Fruit fly (Drosophila melanogaster): ENCODE results near the gene pelo.
A peak's percentile ranks its signal among the peaks of the same experiment; 100 is the strongest.

pelo gene

DNA sequence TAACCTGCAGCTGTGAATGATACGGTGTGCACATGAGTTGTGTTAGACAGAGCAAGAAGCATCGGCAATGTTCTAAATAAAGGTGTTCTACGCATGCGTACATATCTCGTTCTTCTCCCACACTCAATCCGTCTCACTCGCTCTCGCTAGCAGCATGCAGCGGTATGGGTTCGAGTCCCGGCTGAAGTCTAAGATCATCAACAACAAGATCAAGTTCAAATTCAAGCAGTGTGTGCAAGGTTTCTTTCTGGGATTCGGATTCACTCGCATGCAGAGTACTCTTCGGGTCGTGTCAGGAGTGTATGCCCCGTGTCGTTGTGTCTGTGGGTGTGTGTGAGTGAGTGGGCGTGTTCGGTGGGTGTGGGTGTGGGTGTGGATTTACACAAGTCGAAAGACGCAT lies 30.7 kb downstream of the pelo start:
- no peak for TF ChIP-seq Myb (GFP tag; optimal IDR thresholded peaks at IDR 0.05)
- peak; percentile 95 for TF ChIP-seq CG8478 (optimal IDR thresholded peaks at IDR 0.05)
- TF ChIP-seq CG15601 (tag; optimal IDR thresholded peaks at IDR 0.05), result no peak
- TF ChIP-seq pros (GFP tag; optimal IDR thresholded peaks at IDR 0.05), result peak; percentile 17
- TF ChIP-seq Fer2 (tag; optimal IDR thresholded peaks at IDR 0.05), result no peak
- no peak for TF ChIP-seq Hey (tag; optimal IDR thresholded peaks at IDR 0.05)
- no peak for TF ChIP-seq tx (GFP tag; optimal IDR thresholded peaks at IDR 0.05)
- peak; percentile 48; the same call in 1 of the 3 replicates for TF ChIP-seq Opbp (GFP tag; IDR thresholded peaks at IDR 0.05; ENCODE audit: partially characterized antibody)
- TF ChIP-seq usp (GFP tag; optimal IDR thresholded peaks at IDR 0.05), result no peak
- 0 out of 2 replicates have a peak, but pooled peaks have one; percentile 14 for TF ChIP-seq HLH3B (GFP tag; IDR thresholded peaks at IDR 0.05)
- TF ChIP-seq pzg (GFP tag; optimal IDR thresholded peaks at IDR 0.05), result no peak
- peak; percentile 93 for TF ChIP-seq CG31365 (tag; optimal IDR thresholded peaks at IDR 0.05)
- no peak for TF ChIP-seq PHDP (tag; optimal IDR thresholded peaks at IDR 0.05)
- 0 out of 3 replicates have a peak, but pooled peaks have one; percentile 7 for TF ChIP-seq z (GFP tag; IDR thresholded peaks at IDR 0.05)
- no peak for TF ChIP-seq CG11456 (GFP tag; IDR thresholded peaks at IDR 0.05)
- TF ChIP-seq CkIIα-i1 (GFP tag; IDR thresholded peaks at IDR 0.05), result no peak
- no peak for TF ChIP-seq CG3726 (GFP tag; IDR thresholded peaks at IDR 0.05)
- TF ChIP-seq knrl (GFP tag; IDR thresholded peaks at IDR 0.05; ENCODE audit: partially characterized antibody), result peak; percentile 29; the same call in 1 of the 3 replicates
- TF ChIP-seq Tbp (GFP tag; optimal IDR thresholded peaks at IDR 0.05), result no peak
- TF ChIP-seq CG4328 (GFP tag; optimal IDR thresholded peaks at IDR 0.05), result no peak
- no peak for TF ChIP-seq exex (tag; optimal IDR thresholded peaks at IDR 0.05)
- no peak for TF ChIP-seq Six4 (GFP tag; optimal IDR thresholded peaks at IDR 0.05)
- no peak for TF ChIP-seq chinmo (GFP tag; IDR thresholded peaks at IDR 0.05; ENCODE audit: partially characterized antibody)
- TF ChIP-seq Deaf1 (tag; optimal IDR thresholded peaks at IDR 0.05), result peak; percentile 80
- peak; percentile 28 for TF ChIP-seq zen (tag; optimal IDR thresholded peaks at IDR 0.05)
- TF ChIP-seq CG2678 (tag; optimal IDR thresholded peaks at IDR 0.05), result no peak
- no peak for TF ChIP-seq CG7271 (tag; optimal IDR thresholded peaks at IDR 0.05)
- TF ChIP-seq nerfin-2 (GFP tag; IDR thresholded peaks at IDR 0.05; ENCODE audit: partially characterized antibody), result 0 out of 2 replicates have a peak, but pooled peaks have one; percentile 16
- no peak for TF ChIP-seq gfzf (GFP tag; optimal IDR thresholded peaks at IDR 0.05)
- TF ChIP-seq Ptx1 (GFP tag; IDR thresholded peaks at IDR 0.05), result no peak
- TF ChIP-seq kni (GFP tag; optimal IDR thresholded peaks at IDR 0.05), result peak; percentile 30
- TF ChIP-seq CG6254 (GFP tag; optimal IDR thresholded peaks at IDR 0.05), result no peak
- TF ChIP-seq CG2199 (GFP tag; IDR thresholded peaks at IDR 0.05), result peak; percentile 95
- TF ChIP-seq CG17829 (tag; optimal IDR thresholded peaks at IDR 0.05), result peak; percentile 4
- TF ChIP-seq pita (GFP tag; optimal IDR thresholded peaks at IDR 0.05), result peak; percentile 56
- TF ChIP-seq BEAF-32 (GFP tag; optimal IDR thresholded peaks at IDR 0.05), result no peak
- TF ChIP-seq CG6765 (GFP tag; optimal IDR thresholded peaks at IDR 0.05), result no peak
- no peak for TF ChIP-seq ab (GFP tag; optimal IDR thresholded peaks at IDR 0.05)
- peak in 1 of 2 experiments; percentile 23 for TF ChIP-seq Hr78 (GFP tag; optimal IDR thresholded peaks at IDR 0.05)
- TF ChIP-seq hth (optimal IDR thresholded peaks at IDR 0.05), result no peak
- no peak for TF ChIP-seq NK7.1 (GFP tag; optimal IDR thresholded peaks at IDR 0.05)
- TF ChIP-seq wdn (GFP tag; IDR thresholded peaks at IDR 0.05), result no peak
- peak; percentile 37 for TF ChIP-seq cg (GFP tag; optimal IDR thresholded peaks at IDR 0.05)
- no peak for TF ChIP-seq CG12155 (GFP tag; optimal IDR thresholded peaks at IDR 0.05)
- no peak for TF ChIP-seq CG13894 (tag; optimal IDR thresholded peaks at IDR 0.05)
- peak in 1 of 2 experiments; percentile 23 for TF ChIP-seq Dfd (GFP tag; optimal IDR thresholded peaks at IDR 0.05)
- no peak for TF ChIP-seq ERR (GFP tag; optimal IDR thresholded peaks at IDR 0.05)
- TF ChIP-seq Ets65A (GFP tag), result no peak
- TF ChIP-seq btn (GFP tag; optimal IDR thresholded peaks at IDR 0.05), result no peak
- no peak for TF ChIP-seq Dll (GFP tag; IDR thresholded peaks at IDR 0.05; ENCODE audit: partially characterized antibody)
- no peak for TF ChIP-seq CG13123 (GFP tag; optimal IDR thresholded peaks at IDR 0.05)
